1 fruit fly cellular context compared by ENCODE assay signal in the genomic region with DNA sequence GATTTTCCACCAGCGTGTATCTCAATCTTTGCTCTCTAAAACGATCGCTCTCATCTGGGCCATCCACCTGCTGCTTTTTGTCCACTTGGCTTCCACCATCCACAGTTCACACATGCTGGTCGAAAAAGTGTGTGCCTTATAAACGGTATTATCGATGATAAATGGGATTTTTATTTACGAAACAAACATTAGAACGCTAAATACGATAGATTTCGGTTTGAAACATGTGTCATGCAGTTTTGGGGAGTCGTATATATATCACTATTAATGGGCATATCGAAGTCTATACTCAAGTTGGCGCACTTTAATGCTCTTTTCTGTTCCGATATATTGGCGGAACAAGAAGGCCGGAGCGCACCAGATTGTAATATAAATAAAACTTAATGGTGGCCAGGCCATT.
TF ChIP-seq lines count a peak whose summit lies in the region.

No protein-coding gene starts in this region.

TF ChIP-seq in whole organism, embryonic, 481 proteins besides CTCF, POLR2A, EP300 and RAD21 (continued from another document and continues in another):
- TF ChIP-seq Eip74EF (GFP tag; optimal IDR thresholded peaks at IDR 0.05; lab: Kevin White, UChicago) (no peak), Fer1 (GFP tag; optimal IDR thresholded peaks at IDR 0.05; lab: Kevin White, UChicago) (no peak), sisA (GFP tag; IDR thresholded peaks at IDR 0.05; lab: Robert Waterston, UW) (no peak), br (optimal IDR thresholded peaks at IDR 0.05; lab: Kevin White, UChicago) (no peak), CG15269 (tag; optimal IDR thresholded peaks at IDR 0.05; lab: Kevin White, UChicago) (no peak), CG8924 (tag; optimal IDR thresholded peaks at IDR 0.05; lab: Kevin White, UChicago) (no peak), Dip2 (GFP tag; IDR thresholded peaks at IDR 0.05; lab: Robert Waterston, UW) (no peak), dm (GFP tag; optimal IDR thresholded peaks at IDR 0.05; lab: Kevin White, UChicago) (no peak), CG32767 (GFP tag; IDR thresholded peaks at IDR 0.05; lab: Robert Waterston, UW) (no peak), CG18619 (GFP tag; optimal IDR thresholded peaks at IDR 0.05; lab: Kevin White, UChicago) (no peak), slbo (GFP tag; IDR thresholded peaks at IDR 0.05; lab: Robert Waterston, UW) (peak; percentile 52; the same call in 1 of the 2 replicates), trh (GFP tag; optimal IDR thresholded peaks at IDR 0.05; lab: Kevin White, UChicago) (no peak), Elba2 (GFP tag; optimal IDR thresholded peaks at IDR 0.05; lab: Kevin White, UChicago) (no peak), Atf-2 (GFP tag; optimal IDR thresholded peaks at IDR 0.05; lab: Kevin White, UChicago) (no peak), CG15696 (tag; optimal IDR thresholded peaks at IDR 0.05; lab: Kevin White, UChicago) (no peak), CG1602 (GFP tag; optimal IDR thresholded peaks at IDR 0.05; lab: Kevin White, UChicago) (no peak), sens (GFP tag; lab: Kevin White, UChicago) (no peak), gfzf (GFP tag; optimal IDR thresholded peaks at IDR 0.05; lab: Kevin White, UChicago) (no peak), CG11247 (GFP tag; IDR thresholded peaks at IDR 0.05; lab: Robert Waterston, UW) (no peak), CG11504 (tag; optimal IDR thresholded peaks at IDR 0.05; lab: Kevin White, UChicago) (peak; percentile 22), Dfd (GFP tag; optimal IDR thresholded peaks at IDR 0.05; lab: Kevin White, UChicago) (no peak), jumu (GFP tag; optimal IDR thresholded peaks at IDR 0.05; lab: Kevin White, UChicago) (no peak), Atf3 (GFP tag; optimal IDR thresholded peaks at IDR 0.05; lab: Kevin White, UChicago) (no peak), ci (GFP tag; IDR thresholded peaks at IDR 0.05; lab: Robert Waterston, UW) (0 out of 3 replicates have a peak, but pooled peaks have one; percentile 43), pros (GFP tag; optimal IDR thresholded peaks at IDR 0.05; lab: Kevin White, UChicago) (no peak), CG9609 (GFP tag; optimal IDR thresholded peaks at IDR 0.05; lab: Kevin White, UChicago) (no peak), CG4282 (GFP tag; optimal IDR thresholded peaks at IDR 0.05; lab: Kevin White, UChicago) (no peak), CG11093 (GFP tag; IDR thresholded peaks at IDR 0.05; lab: Robert Waterston, UW) (no peak), Sox102F (GFP tag; optimal IDR thresholded peaks at IDR 0.05; lab: Kevin White, UChicago) (peak; percentile 33), gsb (GFP tag; IDR thresholded peaks at IDR 0.05; lab: Robert Waterston, UW) (no peak), usp (GFP tag; optimal IDR thresholded peaks at IDR 0.05; lab: Kevin White, UChicago) (no peak), Side (GFP tag; optimal IDR thresholded peaks at IDR 0.05; lab: Kevin White, UChicago) (no peak), Taf1 (GFP tag; IDR thresholded peaks at IDR 0.05; lab: Robert Waterston, UW) (no peak), Opbp (GFP tag; IDR thresholded peaks at IDR 0.05; lab: Robert Waterston, UW; ENCODE audit: partially characterized antibody) (no peak), tin (GFP tag; optimal IDR thresholded peaks at IDR 0.05; lab: Kevin White, UChicago) (no peak), CG12299 (tag; optimal IDR thresholded peaks at IDR 0.05; lab: Kevin White, UChicago) (no peak), gro (GFP tag; optimal IDR thresholded peaks at IDR 0.05; lab: Kevin White, UChicago) (no peak), ham (GFP tag; IDR thresholded peaks at IDR 0.05; lab: Robert Waterston, UW) (no peak), CG7987 (GFP tag; optimal IDR thresholded peaks at IDR 0.05; lab: Kevin White, UChicago) (no peak), jigr1 (GFP tag; IDR thresholded peaks at IDR 0.05; lab: Robert Waterston, UW) (0 out of 3 replicates have a peak, but pooled peaks have one; percentile 27), CG2678 (tag; optimal IDR thresholded peaks at IDR 0.05; lab: Kevin White, UChicago) (peak; percentile 24), z (GFP tag; IDR thresholded peaks at IDR 0.05; lab: Robert Waterston, UW) (no peak), pita (GFP tag; optimal IDR thresholded peaks at IDR 0.05; lab: Kevin White, UChicago) (no peak), CG18599 (GFP tag; optimal IDR thresholded peaks at IDR 0.05; lab: Kevin White, UChicago) (no peak), Stat92E (GFP tag; optimal IDR thresholded peaks at IDR 0.05; lab: Kevin White, UChicago) (no peak), CG17568 (GFP tag; optimal IDR thresholded peaks at IDR 0.05; lab: Kevin White, UChicago) (no peak), fd96Cb (tag; optimal IDR thresholded peaks at IDR 0.05; lab: Kevin White, UChicago) (peak; percentile 0), CG17328 (GFP tag; IDR thresholded peaks at IDR 0.05; lab: Robert Waterston, UW) (0 out of 2 replicates have a peak, but pooled peaks have one; percentile 16), lov (optimal IDR thresholded peaks at IDR 0.05; lab: Kevin White, UChicago) (no peak), lov (GFP tag; IDR thresholded peaks at IDR 0.05; lab: Robert Waterston, UW) (no peak), Neu2 (GFP tag; optimal IDR thresholded peaks at IDR 0.05; lab: Kevin White, UChicago; ENCODE audit: borderline replicate concordance) (no peak), Sox100B (GFP tag; optimal IDR thresholded peaks at IDR 0.05; lab: Kevin White, UChicago) (no peak), CG34376 (GFP tag; optimal IDR thresholded peaks at IDR 0.05; lab: Kevin White, UChicago) (no peak), Usf (GFP tag; optimal IDR thresholded peaks at IDR 0.05; lab: Kevin White, UChicago) (no peak), Drgx (GFP tag; IDR thresholded peaks at IDR 0.05; lab: Robert Waterston, UW) (no peak), gce (GFP tag; IDR thresholded peaks at IDR 0.05; lab: Robert Waterston, UW) (no peak), CoRest (tag; optimal IDR thresholded peaks at IDR 0.05; lab: Kevin White, UChicago) (no peak), bcd (GFP tag; optimal IDR thresholded peaks at IDR 0.05; lab: Kevin White, UChicago) (no peak), C15 (GFP tag; IDR thresholded peaks at IDR 0.05; lab: Robert Waterston, UW) (no peak), Hmx (GFP tag; optimal IDR thresholded peaks at IDR 0.05; lab: Kevin White, UChicago) (no peak), fd3F (GFP tag; optimal IDR thresholded peaks at IDR 0.05; lab: Kevin White, UChicago) (no peak), pho (GFP tag; optimal IDR thresholded peaks at IDR 0.05; lab: Kevin White, UChicago) (no peak), ftz-f1 (GFP tag; optimal IDR thresholded peaks at IDR 0.05; lab: Kevin White, UChicago) (no peak), Gsc (GFP tag; IDR thresholded peaks at IDR 0.05; lab: Robert Waterston, UW) (no peak), vfl (GFP tag; optimal IDR thresholded peaks at IDR 0.05; lab: Kevin White, UChicago) (no peak), chif (GFP tag; optimal IDR thresholded peaks at IDR 0.05; lab: Kevin White, UChicago) (no peak), fd102C (GFP tag; optimal IDR thresholded peaks at IDR 0.05; lab: Kevin White, UChicago) (no peak), zf30C (GFP tag; optimal IDR thresholded peaks at IDR 0.05; lab: Kevin White, UChicago) (no peak), CG1832 (GFP tag; optimal IDR thresholded peaks at IDR 0.05; lab: Kevin White, UChicago) (no peak), nau (GFP tag; optimal IDR thresholded peaks at IDR 0.05; lab: Kevin White, UChicago) (peak; percentile 67), Hr39 (optimal IDR thresholded peaks at IDR 0.05; lab: Kevin White, UChicago) (no peak), CG3995 (GFP tag; optimal IDR thresholded peaks at IDR 0.05; lab: Kevin White, UChicago) (no peak), Bdp1 (GFP tag; optimal IDR thresholded peaks at IDR 0.05; lab: Kevin White, UChicago) (no peak), odd (GFP tag; optimal IDR thresholded peaks at IDR 0.05; lab: Kevin White, UChicago) (no peak), CG10209 (GFP tag; optimal IDR thresholded peaks at IDR 0.05; lab: Kevin White, UChicago) (no peak), CG12659 (GFP tag; optimal IDR thresholded peaks at IDR 0.05; lab: Kevin White, UChicago) (no peak), Hand (GFP tag; optimal IDR thresholded peaks at IDR 0.05; lab: Kevin White, UChicago) (no peak), ranshi (GFP tag; IDR thresholded peaks at IDR 0.05; lab: Robert Waterston, UW) (0 out of 2 replicates have a peak, but pooled peaks have one; percentile 10), CG14710 (tag; optimal IDR thresholded peaks at IDR 0.05; lab: Kevin White, UChicago) (no peak), al (GFP tag; IDR thresholded peaks at IDR 0.05; lab: Robert Waterston, UW) (0 out of 2 replicates have a peak, but pooled peaks have one; percentile 20), aop (GFP tag; IDR thresholded peaks at IDR 0.05; lab: Robert Waterston, UW) (no peak), emc (GFP tag; optimal IDR thresholded peaks at IDR 0.05; lab: Kevin White, UChicago) (no peak), kni (GFP tag; optimal IDR thresholded peaks at IDR 0.05; lab: Kevin White, UChicago) (no peak), maf-S (GFP tag; optimal IDR thresholded peaks at IDR 0.05; lab: Kevin White, UChicago) (no peak), CG16815 (GFP tag; optimal IDR thresholded peaks at IDR 0.05; lab: Kevin White, UChicago) (no peak), Hr51 (GFP tag; optimal IDR thresholded peaks at IDR 0.05; lab: Kevin White, UChicago) (peak in 1 of 2 experiments; percentile 35), Bteb2 (GFP tag; optimal IDR thresholded peaks at IDR 0.05; lab: Kevin White, UChicago) (no peak), ab (GFP tag; optimal IDR thresholded peaks at IDR 0.05; lab: Kevin White, UChicago) (no peak), slou (GFP tag; optimal IDR thresholded peaks at IDR 0.05; lab: Kevin White, UChicago) (no peak), Hr3 (GFP tag; optimal IDR thresholded peaks at IDR 0.05; lab: Kevin White, UChicago) (no peak), CG10147 (GFP tag; optimal IDR thresholded peaks at IDR 0.05; lab: Kevin White, UChicago) (no peak), gcm (GFP tag; optimal IDR thresholded peaks at IDR 0.05; lab: Kevin White, UChicago) (no peak), zen (tag; optimal IDR thresholded peaks at IDR 0.05; lab: Kevin White, UChicago) (no peak), dysf (GFP tag; IDR thresholded peaks at IDR 0.05; lab: Robert Waterston, UW) (peak; percentile 58; the same call in 2 of the 3 replicates), CG1647 (GFP tag; optimal IDR thresholded peaks at IDR 0.05; lab: Kevin White, UChicago) (no peak), hkb (optimal IDR thresholded peaks at IDR 0.05; lab: Kevin White, UChicago) (no peak), hkb (GFP tag; IDR thresholded peaks at IDR 0.05; lab: Robert Waterston, UW) (peak; percentile 19; the same call in 1 of the 2 replicates), HmgZ (tag; optimal IDR thresholded peaks at IDR 0.05; lab: Kevin White, UChicago) (no peak), cg (GFP tag; optimal IDR thresholded peaks at IDR 0.05; lab: Kevin White, UChicago) (no peak), CG10979 (tag; optimal IDR thresholded peaks at IDR 0.05; lab: Kevin White, UChicago) (no peak), Max (GFP tag; optimal IDR thresholded peaks at IDR 0.05; lab: Kevin White, UChicago) (no peak), CG17912 (GFP tag; optimal IDR thresholded peaks at IDR 0.05; lab: Kevin White, UChicago) (no peak), D19A (tag; optimal IDR thresholded peaks at IDR 0.05; lab: Kevin White, UChicago) (no peak), hth (optimal IDR thresholded peaks at IDR 0.05; lab: Kevin White, UChicago) (no peak), zfh2 (GFP tag; optimal IDR thresholded peaks at IDR 0.05; lab: Kevin White, UChicago) (no peak), CG7372 (GFP tag; IDR thresholded peaks at IDR 0.05; lab: Robert Waterston, UW) (no peak), CG1233 (GFP tag; optimal IDR thresholded peaks at IDR 0.05; lab: Kevin White, UChicago) (no peak), CG7839 (tag; optimal IDR thresholded peaks at IDR 0.05; lab: Kevin White, UChicago) (peak; percentile 30), D19B (GFP tag; optimal IDR thresholded peaks at IDR 0.05; lab: Kevin White, UChicago) (peak; percentile 28), peb (GFP tag; IDR thresholded peaks at IDR 0.05; lab: Robert Waterston, UW) (no peak), CG17361 (GFP tag; IDR thresholded peaks at IDR 0.05; lab: Robert Waterston, UW) (no peak), gem (tag; optimal IDR thresholded peaks at IDR 0.05; lab: Kevin White, UChicago) (peak; percentile 33), CG11456 (GFP tag; IDR thresholded peaks at IDR 0.05; lab: Robert Waterston, UW) (0 out of 3 replicates have a peak, but pooled peaks have one; percentile 33), CG1792 (GFP tag; optimal IDR thresholded peaks at IDR 0.05; lab: Kevin White, UChicago) (no peak), chn (GFP tag; optimal IDR thresholded peaks at IDR 0.05; lab: Kevin White, UChicago) (no peak), dan (GFP tag; IDR thresholded peaks at IDR 0.05; lab: Robert Waterston, UW) (no peak), CG12769 (tag; optimal IDR thresholded peaks at IDR 0.05; lab: Kevin White, UChicago) (peak; percentile 37), CG31441 (GFP tag; IDR thresholded peaks at IDR 0.05; lab: Robert Waterston, UW) (no peak), row (GFP tag; IDR thresholded peaks at IDR 0.05; lab: Robert Waterston, UW) (peak; percentile 57; the same call in 2 of the 3 replicates), CG12071 (GFP tag; optimal IDR thresholded peaks at IDR 0.05; lab: Kevin White, UChicago) (no peak), ac (GFP tag; optimal IDR thresholded peaks at IDR 0.05; lab: Kevin White, UChicago) (no peak), CG12744 (GFP tag; optimal IDR thresholded peaks at IDR 0.05; lab: Kevin White, UChicago) (no peak), CG15514 (GFP tag; optimal IDR thresholded peaks at IDR 0.05; lab: Kevin White, UChicago) (no peak), slp2 (GFP tag; optimal IDR thresholded peaks at IDR 0.05; lab: Kevin White, UChicago) (no peak), Nf-YB (GFP tag; optimal IDR thresholded peaks at IDR 0.05; lab: Kevin White, UChicago) (no peak), Spps (tag; optimal IDR thresholded peaks at IDR 0.05; lab: Kevin White, UChicago) (no peak), CG15073 (GFP tag; optimal IDR thresholded peaks at IDR 0.05; lab: Kevin White, UChicago) (no peak), CG2129 (GFP tag; IDR thresholded peaks at IDR 0.05; lab: Robert Waterston, UW; ENCODE audit: partially characterized antibody) (no peak), CG30403 (GFP tag; optimal IDR thresholded peaks at IDR 0.05; lab: Kevin White, UChicago) (peak; percentile 8), bigmax (GFP tag; optimal IDR thresholded peaks at IDR 0.05; lab: Kevin White, UChicago) (no peak), CG17385 (GFP tag; optimal IDR thresholded peaks at IDR 0.05; lab: Kevin White, UChicago) (no peak), CG6765 (GFP tag; optimal IDR thresholded peaks at IDR 0.05; lab: Kevin White, UChicago) (no peak), CG10366 (GFP tag; IDR thresholded peaks at IDR 0.05; lab: Robert Waterston, UW) (no peak), Atf6 (GFP tag; IDR thresholded peaks at IDR 0.05; lab: Robert Waterston, UW) (no peak)
